Worm (Caenorhabditis elegans): ENCODE results near the gene C04A11.1.

DNA sequence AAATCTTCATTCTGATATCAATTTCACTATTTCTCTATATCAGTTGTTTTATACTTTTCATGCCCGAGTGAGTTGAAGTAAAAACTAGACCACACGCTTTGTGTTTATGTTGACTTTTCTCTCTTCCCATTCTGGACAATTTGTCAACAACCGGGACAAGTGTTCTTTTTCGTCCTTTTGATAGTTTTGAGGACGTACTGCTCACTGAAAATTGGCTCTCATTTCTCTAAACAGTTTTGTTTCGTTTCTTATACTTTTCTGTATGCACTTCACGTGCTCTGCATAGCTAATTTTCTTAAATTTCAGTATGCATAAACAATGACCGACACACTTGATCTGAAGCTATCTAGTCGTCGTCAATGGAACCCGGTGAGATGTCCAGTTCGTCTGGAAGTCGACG is 27.3 kb downstream of the C04A11.1 start, which contains the start of gene adm-2:
- TF ChIP-seq sdz-12 (GFP tag; optimal IDR thresholded peaks at IDR 0.05) (no peak), daf-12 (tag; optimal IDR thresholded peaks at IDR 0.05) (no peak), hlh-30 (tag; optimal IDR thresholded peaks at IDR 0.05; ENCODE audit: insufficient read depth) (no peak), dpl-1 (GFP tag; optimal IDR thresholded peaks at IDR 0.05) (no peak), nhr-77 (tag; optimal IDR thresholded peaks at IDR 0.05) (no peak), aha-1 (tag) (no peak)

Measured in whole organism, L4 larva.